Worm (Caenorhabditis elegans) whole organism, early embryonic: ENCODE data around the gene Y51B9A.7.

ENCODE experiments used
- B0310.2 ChIP-seq: sonication (generic microtip); optimal IDR thresholded peaks from 2 replicates; lab custom pipeline; 2016; ENCODE audit warnings: mild to moderate bottlenecking, missing genetic modification characterization, missing compliant biosample characterization
- F13C5.2 ChIP-seq: sonication (generic microtip); optimal IDR thresholded peaks from 2 replicates; lab custom pipeline; 2017; ENCODE audit warnings: mild to moderate bottlenecking, missing genetic modification characterization, inconsistent platforms, missing compliant biosample characterization
- aly-1 ChIP-seq: sonication (generic microtip); optimal IDR thresholded peaks from 2 replicates; lab custom pipeline; 2016; ENCODE audit warnings: missing genetic modification characterization, missing compliant biosample characterization
- ama-1 ChIP-seq: fragments of 150-350 bp; optimal IDR thresholded peaks from 2 replicates; lab custom pipeline; 2014
- ceh-13 ChIP-seq: fragments of 200-800 bp; sonication (Bioruptor generic); optimal IDR thresholded peaks from 2 replicates; lab custom pipeline; 2018; ENCODE audit warnings: mild to moderate bottlenecking, missing genetic modification characterization, missing compliant biosample characterization
- ceh-36 ChIP-seq: sonication (generic microtip); optimal IDR thresholded peaks from 2 replicates; lab custom pipeline; 2016; ENCODE audit warnings: missing genetic modification characterization, inconsistent platforms, missing compliant biosample characterization
- ets-7 ChIP-seq: sonication (generic microtip); optimal IDR thresholded peaks from 2 replicates; lab custom pipeline; 2016; ENCODE audit warnings: missing genotype, missing genetic modification characterization, missing compliant biosample characterization
- flt-1 ChIP-seq: fragments of 200-800 bp; sonication (Bioruptor generic); IDR thresholded peaks from 2 replicates; pipeline ENCODE4 v1.3.6; 2022; ENCODE audit warnings: missing genetic modification characterization, missing compliant biosample characterization
- hmbx-1 ChIP-seq: sonication (generic microtip); optimal IDR thresholded peaks from 2 replicates; lab custom pipeline; 2016; ENCODE audit warnings: mild to moderate bottlenecking, missing genetic modification characterization, missing compliant biosample characterization
- hmg-4 ChIP-seq: fragments of 200-800 bp; sonication (Bioruptor generic); optimal IDR thresholded peaks from 2 replicates; lab custom pipeline; 2018; ENCODE audit warnings: mild to moderate bottlenecking, missing genetic modification characterization, missing compliant biosample characterization
- hnd-1 ChIP-seq: sonication (generic microtip); optimal IDR thresholded peaks from 2 replicates; lab custom pipeline; 2016; ENCODE audit warnings: missing genetic modification characterization, missing compliant biosample characterization
- pes-1 ChIP-seq: fragments of 200-800 bp; sonication (Bioruptor generic); IDR thresholded peaks from 2 replicates; pipeline ENCODE4 v1.3.6; 2022; ENCODE audit warnings: missing genetic modification reagents, missing genetic modification characterization, missing compliant biosample characterization
- scrt-1 ChIP-seq: fragments of 200-800 bp; sonication (Bioruptor generic); IDR thresholded peaks from 2 replicates; pipeline ENCODE4 v1.3.6; 2022; ENCODE audit warnings: missing genetic modification characterization, missing compliant biosample characterization
- sea-1 ChIP-seq: fragments of 200-800 bp; sonication (Bioruptor generic); conservative IDR thresholded peaks from 2 replicates; pipeline ENCODE4 v1.3.6; 2022; ENCODE audit warnings: missing genetic modification characterization, missing compliant biosample characterization
- tbx-11 ChIP-seq: fragments of 200-800 bp; sonication (Bioruptor generic); IDR thresholded peaks from 2 replicates; pipeline ENCODE4 v1.3.6; 2022; ENCODE audit warnings: missing genetic modification characterization, missing compliant biosample characterization
- tbx-37 ChIP-seq: fragments of 200-800 bp; sonication (Bioruptor generic); conservative IDR thresholded peaks from 2 replicates; pipeline ENCODE4 v1.3.6; 2022; ENCODE audit warnings: missing genetic modification reagents, missing genetic modification characterization, missing compliant biosample characterization
- tra-4 ChIP-seq: sonication (generic microtip); optimal IDR thresholded peaks from 2 replicates; lab custom pipeline; 2017; ENCODE audit warnings: missing genetic modification characterization, missing compliant biosample characterization

Gene Y51B9A.7

DNA sequence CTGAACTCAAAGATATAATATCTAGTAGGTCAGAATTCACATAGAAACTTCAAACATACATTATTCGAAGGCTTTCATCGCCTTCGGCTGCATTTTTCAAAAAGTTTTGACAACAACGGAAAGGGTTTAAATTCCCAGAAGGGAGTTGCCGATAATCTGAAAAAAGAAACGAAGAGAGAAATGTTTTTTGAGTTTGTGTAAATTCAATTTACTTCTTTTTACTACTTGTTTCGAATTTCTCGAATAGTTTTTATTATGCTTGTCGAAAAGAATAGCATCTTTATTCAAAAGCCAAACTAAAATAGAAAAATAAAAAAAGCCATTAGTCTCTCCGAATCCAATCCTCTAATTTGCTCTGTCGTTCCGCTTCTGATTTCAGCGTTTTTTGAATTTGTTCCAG is 31.3 kb downstream of the Y51B9A.7 start:
- TF ChIP-seq B0310.2 (tag; lab: Kevin White, UChicago) (no peak), aly-1 (tag; lab: Kevin White, UChicago) (no peak), hnd-1 (tag; lab: Kevin White, UChicago) (no peak), tbx-11 (GFP tag; lab: Robert Waterston, UW) (no peak), scrt-1 (no peak), sea-1 (no peak), tra-4 (no peak), ets-7 (tag; lab: Kevin White, UChicago) (no peak), flt-1 (GFP tag; lab: Robert Waterston, UW) (no peak), ama-1 (lab: Kevin White, UChicago) (no peak), ceh-36 (tag; lab: Kevin White, UChicago) (no peak), ceh-13 (GFP tag; lab: Kevin White, UChicago) (no peak), F13C5.2 (no peak), hmg-4 (no peak), hmbx-1 (tag; lab: Kevin White, UChicago) (no peak), pes-1 (GFP tag; lab: Robert Waterston, UW) (no peak), tbx-37 (GFP tag; lab: Robert Waterston, UW) (no peak)

ce11 chrII:9433609-9434008 is 33.8 kb downstream of the Y51B9A.7 start, which contains the start of gene kin-15:
kin-15 (minus strand) TSS chrII:9433709.
- no peak for TF ChIP-seq scrt-1
- no peak for TF ChIP-seq tra-4
- TF ChIP-seq pes-1 (GFP tag; lab: Robert Waterston, UW): no peak
- TF ChIP-seq B0310.2 (tag; lab: Kevin White, UChicago): no peak
- no peak for TF ChIP-seq hmbx-1 (tag; lab: Kevin White, UChicago)
- TF ChIP-seq ceh-36 (tag; lab: Kevin White, UChicago): no peak

ce11 chrII:9436009-9436408 is 36.2 kb downstream of the Y51B9A.7 start, which contains the start of gene kin-16:
kin-16 (minus strand) TSS chrII:9436109.
- no peak for TF ChIP-seq ceh-36 (tag; lab: Kevin White, UChicago)
- no peak for TF ChIP-seq ama-1 (lab: Kevin White, UChicago)
- TF ChIP-seq aly-1 (tag; lab: Kevin White, UChicago): no peak
- no peak for TF ChIP-seq scrt-1
- no peak for TF ChIP-seq hnd-1 (tag; lab: Kevin White, UChicago)
- TF ChIP-seq tra-4: no peak
- no peak for TF ChIP-seq F13C5.2
- no peak for TF ChIP-seq flt-1 (GFP tag; lab: Robert Waterston, UW)
- no peak for TF ChIP-seq pes-1 (GFP tag; lab: Robert Waterston, UW)
- TF ChIP-seq tbx-11 (GFP tag; lab: Robert Waterston, UW): no peak
- TF ChIP-seq hmbx-1 (tag; lab: Kevin White, UChicago): no peak
- no peak for TF ChIP-seq B0310.2 (tag; lab: Kevin White, UChicago)
- TF ChIP-seq hmg-4: no peak
- no peak for TF ChIP-seq ets-7 (tag; lab: Kevin White, UChicago)
- no peak for TF ChIP-seq tbx-37 (GFP tag; lab: Robert Waterston, UW)
- no peak for TF ChIP-seq ceh-13 (GFP tag; lab: Kevin White, UChicago)

DNA sequence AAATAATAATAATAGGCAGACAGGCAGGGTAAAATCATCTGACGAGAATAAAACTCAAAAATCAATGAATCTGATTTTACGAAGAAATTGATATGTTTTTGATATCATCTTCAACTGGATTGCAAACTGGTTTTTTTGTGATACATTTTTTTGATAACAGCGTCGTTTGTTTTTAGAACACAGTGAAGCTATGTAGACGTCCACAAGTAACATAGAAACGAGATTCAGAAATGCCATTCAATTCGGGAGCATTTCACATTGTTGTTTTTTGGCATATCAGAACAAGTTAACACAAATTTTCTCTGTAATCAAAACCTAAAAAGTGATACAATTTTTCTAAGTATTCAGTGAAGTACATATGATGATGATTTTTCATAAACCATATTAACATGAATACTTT is 38.4 kb downstream of the Y51B9A.7 start, which contains the start of gene chil-13:
chil-13 (minus strand) TSS at position 101 of the 400 bp plus-strand sequence.
- no peak for TF ChIP-seq hmg-4
- no peak for TF ChIP-seq flt-1 (GFP tag; lab: Robert Waterston, UW)
- no peak for TF ChIP-seq sea-1
- TF ChIP-seq F13C5.2: no peak

ce11 chrII:9438853-9439252 is 39.0 kb downstream of the Y51B9A.7 start:
- TF ChIP-seq scrt-1 (no peak), hmbx-1 (tag; lab: Kevin White, UChicago) (no peak), tbx-37 (GFP tag; lab: Robert Waterston, UW) (no peak), hmg-4 (no peak), flt-1 (GFP tag; lab: Robert Waterston, UW) (no peak), tra-4 (no peak), ets-7 (tag; lab: Kevin White, UChicago) (no peak), ceh-13 (GFP tag; lab: Kevin White, UChicago) (no peak), aly-1 (tag; lab: Kevin White, UChicago) (no peak), ama-1 (lab: Kevin White, UChicago) (no peak), sea-1 (no peak), tbx-11 (GFP tag; lab: Robert Waterston, UW) (no peak), hnd-1 (tag; lab: Kevin White, UChicago) (no peak), F13C5.2 (no peak)

DNA sequence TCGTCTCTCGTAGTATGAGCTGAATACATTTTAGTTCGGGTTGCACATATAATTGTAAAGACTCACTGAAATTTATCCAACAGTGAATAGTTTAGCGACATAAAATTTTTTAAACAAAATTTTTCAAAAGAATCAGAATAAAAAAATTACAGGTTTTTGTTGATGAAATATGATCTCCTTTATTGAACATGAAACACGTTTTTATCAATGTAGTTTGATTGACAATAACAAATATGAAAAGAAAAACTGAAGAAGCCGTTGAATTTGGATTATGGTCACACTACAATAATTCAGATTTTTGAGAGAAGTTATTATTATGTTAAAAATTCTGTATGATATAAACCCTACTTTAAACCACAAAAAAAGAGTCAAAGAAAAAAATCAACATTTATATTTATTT is 40.2 kb downstream of the Y51B9A.7 start, which contains the start of gene chil-17:
chil-17 (minus strand) TSS at position 101 of the 400 bp plus-strand sequence.
- no peak for TF ChIP-seq hnd-1 (tag; lab: Kevin White, UChicago)
- no peak for TF ChIP-seq sea-1
- TF ChIP-seq B0310.2 (tag; lab: Kevin White, UChicago): no peak
- TF ChIP-seq ama-1 (lab: Kevin White, UChicago): no peak
- TF ChIP-seq ets-7 (tag; lab: Kevin White, UChicago): no peak
- no peak for TF ChIP-seq ceh-13 (GFP tag; lab: Kevin White, UChicago)
- TF ChIP-seq flt-1 (GFP tag; lab: Robert Waterston, UW): no peak
- TF ChIP-seq tbx-37 (GFP tag; lab: Robert Waterston, UW): no peak
- TF ChIP-seq aly-1 (tag; lab: Kevin White, UChicago): no peak
- no peak for TF ChIP-seq pes-1 (GFP tag; lab: Robert Waterston, UW)
- no peak for TF ChIP-seq tra-4
- TF ChIP-seq F13C5.2: no peak
- no peak for TF ChIP-seq ceh-36 (tag; lab: Kevin White, UChicago)
- no peak for TF ChIP-seq tbx-11 (GFP tag; lab: Robert Waterston, UW)

DNA sequence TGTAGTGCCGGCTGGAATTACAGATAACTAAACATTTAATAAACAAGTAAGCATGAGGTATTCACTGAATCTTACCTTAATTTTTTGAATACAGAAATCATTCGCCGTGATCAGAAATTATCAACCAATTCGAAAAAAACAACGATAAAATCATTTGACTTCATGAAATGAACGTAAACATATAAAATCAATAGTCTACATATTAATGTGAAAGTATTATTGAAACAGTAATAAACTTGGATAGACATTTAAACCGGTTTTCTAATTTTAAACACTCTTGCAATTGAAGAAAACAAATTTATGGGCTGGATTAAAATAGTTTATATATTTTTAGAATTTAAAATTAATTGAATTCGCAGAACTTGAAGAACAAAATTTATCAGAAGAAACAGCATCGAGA is 42.0 kb downstream of the Y51B9A.7 start, which contains the start of gene chil-16:
chil-16 (minus strand) TSS at position 101 of the 400 bp plus-strand sequence.
- TF ChIP-seq flt-1 (GFP tag; lab: Robert Waterston, UW): no peak
- TF ChIP-seq tbx-37 (GFP tag; lab: Robert Waterston, UW): no peak
- TF ChIP-seq ets-7 (tag; lab: Kevin White, UChicago): no peak
- no peak for TF ChIP-seq sea-1
- TF ChIP-seq ama-1 (lab: Kevin White, UChicago): no peak
- TF ChIP-seq F13C5.2: no peak
- TF ChIP-seq scrt-1: no peak
- TF ChIP-seq tra-4: no peak
- TF ChIP-seq aly-1 (tag; lab: Kevin White, UChicago): no peak
- TF ChIP-seq hnd-1 (tag; lab: Kevin White, UChicago): no peak
